Worm (Caenorhabditis elegans): ENCODE data around the gene dhcr-24.
A peak's percentile ranks its signal among the peaks of the same experiment; 100 is the strongest.

Gene dhcr-24

ce11 chrX:2553433-2553860 is 10.5 kb downstream of the dhcr-24 start:
- peak; percentile 76 for TF ChIP-seq egl-27 (tag; optimal IDR thresholded peaks at IDR 0.05)
- no peak for TF ChIP-seq nhr-12 (tag; optimal IDR thresholded peaks at IDR 0.05)
- TF ChIP-seq ZK546.5 (tag; optimal IDR thresholded peaks at IDR 0.05) = no peak
- no peak for TF ChIP-seq zag-1 (tag; optimal IDR thresholded peaks at IDR 0.05)
- TF ChIP-seq ceh-9 (tag; optimal IDR thresholded peaks at IDR 0.05) = no peak
- TF ChIP-seq lin-39 (tag; optimal IDR thresholded peaks at IDR 0.05) = peak; percentile 56
- TF ChIP-seq nhr-76 (tag; optimal IDR thresholded peaks at IDR 0.05) = no peak
- peak; percentile 66 for TF ChIP-seq nhr-23 (tag; optimal IDR thresholded peaks at IDR 0.05)
- no peak for TF ChIP-seq daf-12 (tag; optimal IDR thresholded peaks at IDR 0.05)
- TF ChIP-seq snpc-4 (tag; optimal IDR thresholded peaks at IDR 0.05) = no peak
- no peak for TF ChIP-seq mdl-1 (tag; optimal IDR thresholded peaks at IDR 0.05)
- TF ChIP-seq elt-1 (tag; optimal IDR thresholded peaks at IDR 0.05) = peak; percentile 39
- TF ChIP-seq fkh-10 (GFP tag; optimal IDR thresholded peaks at IDR 0.05) = no peak
- no peak for TF ChIP-seq fkh-2 (tag; optimal IDR thresholded peaks at IDR 0.05)
- TF ChIP-seq elt-3 (tag; optimal IDR thresholded peaks at IDR 0.05) = peak in 1 of 3 experiments; percentile 51
- TF ChIP-seq nfya-1 (tag; optimal IDR thresholded peaks at IDR 0.05; ENCODE audit: insufficient read depth) = peak; percentile 78
- no peak for TF ChIP-seq mml-1 (tag; optimal IDR thresholded peaks at IDR 0.05)
- no peak for TF ChIP-seq aly-2 (tag; optimal IDR thresholded peaks at IDR 0.05)
- peak; percentile 59 for TF ChIP-seq nhr-43 (tag; optimal IDR thresholded peaks at IDR 0.05; ENCODE audit: poor library complexity, severe bottlenecking)
- peak; percentile 39 for TF ChIP-seq ceh-28 (tag; optimal IDR thresholded peaks at IDR 0.05)
- no peak for TF ChIP-seq sea-2 (GFP tag; optimal IDR thresholded peaks at IDR 0.05)
- no peak for TF ChIP-seq unc-62 (GFP tag; optimal IDR thresholded peaks at IDR 0.05)
- peak; percentile 38 for TF ChIP-seq egl-5 (tag; optimal IDR thresholded peaks at IDR 0.05)
- peak; percentile 24 for TF ChIP-seq R02D3.7 (tag; optimal IDR thresholded peaks at IDR 0.05)
- TF ChIP-seq ztf-11 (tag; optimal IDR thresholded peaks at IDR 0.05) = no peak
- no peak for TF ChIP-seq nhr-237 (tag; optimal IDR thresholded peaks at IDR 0.05)
- TF ChIP-seq nhr-28 (tag; optimal IDR thresholded peaks at IDR 0.05) = no peak
- TF ChIP-seq ztf-4 (tag; optimal IDR thresholded peaks at IDR 0.05) = no peak
- no peak for TF ChIP-seq nhr-77 (tag; optimal IDR thresholded peaks at IDR 0.05)
- peak; percentile 31 for TF ChIP-seq pqm-1 (tag; optimal IDR thresholded peaks at IDR 0.05)
- TF ChIP-seq nhr-25 (tag; optimal IDR thresholded peaks at IDR 0.05) = peak; percentile 83
- TF ChIP-seq nhr-67 (tag; optimal IDR thresholded peaks at IDR 0.05) = no peak
- peak; percentile 75 for TF ChIP-seq skn-1 (tag; optimal IDR thresholded peaks at IDR 0.05)
- TF ChIP-seq ama-1 (optimal IDR thresholded peaks at IDR 0.05) = no peak
- no peak for TF ChIP-seq nhr-11 (tag; optimal IDR thresholded peaks at IDR 0.05)
- TF ChIP-seq elt-2 (tag; optimal IDR thresholded peaks at IDR 0.05) = peak; percentile 55
- TF ChIP-seq fos-1 (tag; optimal IDR thresholded peaks at IDR 0.05) = no peak
- TF ChIP-seq lsy-12 (tag; optimal IDR thresholded peaks at IDR 0.05) = peak; percentile 76
- no peak for TF ChIP-seq unc-39 (tag; optimal IDR thresholded peaks at IDR 0.05)
- TF ChIP-seq hmg-11 (tag; optimal IDR thresholded peaks at IDR 0.05) = peak; percentile 86
- peak; percentile 57 for TF ChIP-seq pha-4 (tag; optimal IDR thresholded peaks at IDR 0.05)
- peak; percentile 43 for TF ChIP-seq ceh-82 (tag; optimal IDR thresholded peaks at IDR 0.05)
- no peak for TF ChIP-seq ceh-16 (tag; optimal IDR thresholded peaks at IDR 0.05)
- TF ChIP-seq eor-1 (tag; optimal IDR thresholded peaks at IDR 0.05) = no peak
- peak; percentile 59 for TF ChIP-seq tbx-2 (tag; optimal IDR thresholded peaks at IDR 0.05)
- peak; percentile 3 for TF ChIP-seq lin-15B (tag; optimal IDR thresholded peaks at IDR 0.05)
- peak; percentile 70 for TF ChIP-seq jun-1 (tag; optimal IDR thresholded peaks at IDR 0.05)

ce11 chrX:2552210-2552674 is 11.7 kb downstream of the dhcr-24 start, which contains the start of gene aat-3:
Gene aat-3 (plus strand): TSS chrX:2552260.
- TF ChIP-seq elt-1 (tag; optimal IDR thresholded peaks at IDR 0.05) (no peak), pha-4 (tag; optimal IDR thresholded peaks at IDR 0.05) (peak; percentile 24), ceh-16 (tag; optimal IDR thresholded peaks at IDR 0.05) (no peak), ztf-11 (tag; optimal IDR thresholded peaks at IDR 0.05) (no peak), egl-27 (tag; optimal IDR thresholded peaks at IDR 0.05) (no peak), nhr-25 (tag; optimal IDR thresholded peaks at IDR 0.05) (peak; percentile 58), hmg-11 (tag; optimal IDR thresholded peaks at IDR 0.05) (peak; percentile 7), fkh-10 (GFP tag; optimal IDR thresholded peaks at IDR 0.05) (no peak), lin-39 (tag; optimal IDR thresholded peaks at IDR 0.05) (peak; percentile 51), nfya-1 (tag; optimal IDR thresholded peaks at IDR 0.05; ENCODE audit: insufficient read depth) (peak; percentile 10), nhr-76 (tag; optimal IDR thresholded peaks at IDR 0.05) (no peak), elt-2 (tag; optimal IDR thresholded peaks at IDR 0.05) (no peak), aly-2 (tag; optimal IDR thresholded peaks at IDR 0.05) (no peak), lin-15B (tag; optimal IDR thresholded peaks at IDR 0.05) (no peak), snpc-4 (tag; optimal IDR thresholded peaks at IDR 0.05) (peak; percentile 33)
